Worm (Caenorhabditis elegans) whole organism, L2 larva: ENCODE data around the gene let-765.

Experiments used
- C34F6.9 ChIP-seq: fragments of 150-350 bp; optimal IDR thresholded peaks from 2 replicates; lab custom pipeline; 2014; ENCODE audit warnings: missing biosample characterization, missing genetic modification characterization
- F13H6.1 ChIP-seq: sonication (generic microtip); optimal IDR thresholded peaks from 2 replicates; lab custom pipeline; 2016; ENCODE audit warnings: missing genetic modification characterization, missing compliant biosample characterization
- R02D3.7 ChIP-seq: fragments of 150-350 bp; optimal IDR thresholded peaks from 2 replicates; lab custom pipeline; 2014; ENCODE audit warnings: missing biosample characterization, missing genetic modification characterization
- Y55F3AM.14 ChIP-seq: fragments of 200-800 bp; sonication (Bioruptor generic); optimal IDR thresholded peaks from 2 replicates; lab custom pipeline; 2018; ENCODE audit warnings: mild to moderate bottlenecking, missing genetic modification characterization, missing compliant biosample characterization
- ZK546.5 ChIP-seq: sonication (generic microtip); optimal IDR thresholded peaks from 2 replicates; lab custom pipeline; 2017; ENCODE audit warnings: missing biosample characterization, missing genetic modification characterization
- alr-1 ChIP-seq: fragments of 150-350 bp; optimal IDR thresholded peaks from 2 replicates; lab custom pipeline; 2014; ENCODE audit warnings: missing biosample characterization, missing genetic modification characterization
- ama-1 ChIP-seq: fragments of 150-350 bp; optimal IDR thresholded peaks from 2 replicates; lab custom pipeline; 2018; ENCODE audit warnings: inconsistent platforms
- blmp-1 ChIP-seq: sonication (generic microtip); optimal IDR thresholded peaks from 2 replicates; lab custom pipeline; 2017; ENCODE audit warnings: missing genetic modification characterization, mild to moderate bottlenecking, missing compliant biosample characterization, antibody characterized with exemption, moderate library complexity; ENCODE audit not compliant: insufficient read depth
- ceh-16 ChIP-seq: fragments of 150-350 bp; optimal IDR thresholded peaks from 2 replicates; lab custom pipeline; 2014; ENCODE audit warnings: missing biosample characterization, missing genetic modification characterization
- ceh-82 ChIP-seq: fragments of 150-350 bp; optimal IDR thresholded peaks from 2 replicates; lab custom pipeline; 2014; ENCODE audit warnings: missing biosample characterization, missing genetic modification characterization
- crh-2 ChIP-seq: sonication (generic microtip); optimal IDR thresholded peaks from 2 replicates; lab custom pipeline; 2017; ENCODE audit warnings: missing biosample characterization, missing genetic modification characterization
- dmd-4 ChIP-seq: sonication (generic microtip); optimal IDR thresholded peaks from 2 replicates; lab custom pipeline; 2017; ENCODE audit warnings: missing biosample characterization, missing genetic modification characterization
- egl-27 ChIP-seq: sonication (generic microtip); optimal IDR thresholded peaks from 3 replicates; lab custom pipeline; 2017; ENCODE audit warnings: missing biosample characterization, missing genetic modification reagents, missing genetic modification characterization
- elt-1 ChIP-seq: fragments of 150-350 bp; optimal IDR thresholded peaks from 2 replicates; lab custom pipeline; 2014; ENCODE audit warnings: missing biosample characterization, missing genetic modification characterization
- elt-3 ChIP-seq: sonication (generic microtip); optimal IDR thresholded peaks from 2 replicates; lab custom pipeline; 2017; ENCODE audit warnings: missing biosample characterization, missing genetic modification characterization
- gmeb-1 ChIP-seq: fragments of 150-350 bp; optimal IDR thresholded peaks from 2 replicates; lab custom pipeline; 2014; ENCODE audit warnings: missing biosample characterization, missing genetic modification characterization
- lin-11 ChIP-seq: fragments of 150-350 bp; sonication (generic microtip); optimal IDR thresholded peaks from 2 replicates; lab custom pipeline; 2014; ENCODE audit warnings: missing biosample characterization, missing genetic modification characterization, inconsistent platforms, mixed read lengths
- lin-13 ChIP-seq: fragments of 150-350 bp; optimal IDR thresholded peaks from 2 replicates; lab custom pipeline; 2014; ENCODE audit warnings: missing biosample characterization, missing genetic modification reagents, missing genetic modification characterization
- lin-39 ChIP-seq: fragments of 150-350 bp; optimal IDR thresholded peaks from 2 replicates; lab custom pipeline; 2014; ENCODE audit warnings: missing biosample characterization, missing genetic modification reagents, missing genetic modification characterization
- mab-5 ChIP-seq: fragments of 150-350 bp; optimal IDR thresholded peaks from 2 replicates; lab custom pipeline; 2014; ENCODE audit warnings: missing biosample characterization, missing genetic modification characterization
- mbf-1 ChIP-seq: sonication (generic microtip); optimal IDR thresholded peaks from 2 replicates; lab custom pipeline; 2017; ENCODE audit warnings: missing biosample characterization, missing genetic modification characterization
- mdl-1 ChIP-seq, 2 experiments: fragments of 150-350 bp in 1 of 2; sonication (generic microtip) in 1 of 2; optimal IDR thresholded peaks; 2 replicates each; lab custom pipeline; 2017; ENCODE audit warnings: missing biosample characterization in 2 of 2, missing genetic modification characterization in 2 of 2
- nhr-10 ChIP-seq: sonication (generic microtip); optimal IDR thresholded peaks from 2 replicates; lab custom pipeline; 2017; ENCODE audit warnings: missing biosample characterization, missing genetic modification characterization
- nhr-11 ChIP-seq: fragments of 150-350 bp; optimal IDR thresholded peaks from 2 replicates; lab custom pipeline; 2014; ENCODE audit warnings: missing biosample characterization, missing genetic modification characterization
- nhr-12 ChIP-seq: fragments of 150-350 bp; optimal IDR thresholded peaks from 2 replicates; lab custom pipeline; 2014; ENCODE audit warnings: missing biosample characterization, missing genetic modification characterization
- nhr-129 ChIP-seq: fragments of 150-350 bp; optimal IDR thresholded peaks from 2 replicates; lab custom pipeline; 2014; ENCODE audit warnings: missing biosample characterization, missing genetic modification characterization
- nhr-21 ChIP-seq: fragments of 150-350 bp; optimal IDR thresholded peaks from 2 replicates; lab custom pipeline; 2014; ENCODE audit warnings: missing biosample characterization, missing genetic modification characterization
- nhr-23 ChIP-seq: fragments of 150-350 bp; optimal IDR thresholded peaks from 2 replicates; lab custom pipeline; 2014; ENCODE audit warnings: missing biosample characterization, missing genetic modification reagents, missing genetic modification characterization
- nhr-237 ChIP-seq: fragments of 150-350 bp; optimal IDR thresholded peaks from 2 replicates; lab custom pipeline; 2014; ENCODE audit warnings: missing biosample characterization, missing genetic modification characterization
- nhr-25 ChIP-seq: fragments of 150-350 bp; sonication (generic microtip); optimal IDR thresholded peaks from 3 replicates; lab custom pipeline; 2014; ENCODE audit warnings: missing biosample characterization, missing genetic modification characterization
- nhr-6 ChIP-seq: fragments of 150-350 bp; optimal IDR thresholded peaks from 2 replicates; lab custom pipeline; 2014; ENCODE audit warnings: missing biosample characterization, missing genetic modification characterization
- nhr-77 ChIP-seq: fragments of 150-350 bp; optimal IDR thresholded peaks from 2 replicates; lab custom pipeline; 2014; ENCODE audit warnings: missing biosample characterization, missing genetic modification characterization
- peb-1 ChIP-seq: fragments of 150-350 bp; optimal IDR thresholded peaks from 2 replicates; lab custom pipeline; 2014; ENCODE audit warnings: missing biosample characterization, missing genetic modification characterization
- sem-4 ChIP-seq: fragments of 150-350 bp; optimal IDR thresholded peaks from 2 replicates; lab custom pipeline; 2014; ENCODE audit warnings: missing biosample characterization, missing genetic modification reagents, missing genetic modification characterization
- skn-1 ChIP-seq: sonication (generic microtip); optimal IDR thresholded peaks from 2 replicates; lab custom pipeline; 2017; ENCODE audit warnings: missing biosample characterization, missing genetic modification characterization
- sma-3 ChIP-seq: sonication (generic microtip); optimal IDR thresholded peaks from 2 replicates; lab custom pipeline; 2016; ENCODE audit warnings: missing genetic modification reagents, missing genetic modification characterization, missing compliant biosample characterization
- snpc-4 ChIP-seq: fragments of 150-350 bp; optimal IDR thresholded peaks from 2 replicates; lab custom pipeline; 2014; ENCODE audit warnings: missing biosample characterization, missing genetic modification characterization
- unc-39 ChIP-seq: fragments of 150-350 bp; optimal IDR thresholded peaks from 2 replicates; lab custom pipeline; 2014; ENCODE audit warnings: missing biosample characterization, missing genetic modification characterization
- unc-55 ChIP-seq: fragments of 150-350 bp; sonication (generic microtip); optimal IDR thresholded peaks from 3 replicates; lab custom pipeline; 2014; ENCODE audit warnings: missing biosample characterization, missing genetic modification reagents, missing genetic modification characterization
- zag-1 ChIP-seq: fragments of 150-350 bp; optimal IDR thresholded peaks from 2 replicates; lab custom pipeline; 2014; ENCODE audit warnings: missing biosample characterization, missing genetic modification characterization
- ztf-11 ChIP-seq: sonication (generic microtip); optimal IDR thresholded peaks from 2 replicates; lab custom pipeline; 2017; ENCODE audit warnings: missing biosample characterization, missing genetic modification characterization
- ztf-4 ChIP-seq: fragments of 150-350 bp; optimal IDR thresholded peaks from 2 replicates; lab custom pipeline; 2014; ENCODE audit warnings: missing biosample characterization, missing genetic modification characterization

The let-765 gene

ce11 chrIII:6608101-6608672 lies 7.2 kb upstream of the let-765 start, which contains the start of the genes mdh-2 and F20H11.4 (continued):
- TF ChIP-seq egl-27 (tag; lab: Kevin White, UChicago) (no peak), lin-13 (GFP tag; lab: Kevin White, UChicago) (peak; percentile 88), ztf-11 (tag; lab: Kevin White, UChicago) (no peak), nhr-23 (tag; lab: Kevin White, UChicago) (no peak), nhr-25 (tag; lab: Kevin White, UChicago) (peak; percentile 70), Y55F3AM.14 (no peak), gmeb-1 (tag; lab: Kevin White, UChicago) (peak; percentile 95), nhr-129 (tag; lab: Kevin White, UChicago) (peak; percentile 81), alr-1 (tag; lab: Kevin White, UChicago) (no peak), elt-3 (no peak), ceh-82 (tag; lab: Kevin White, UChicago) (peak; percentile 5), sem-4 (peak; percentile 49), blmp-1 (tag; lab: Kevin White, UChicago) (no peak), elt-1 (no peak), zag-1 (tag; lab: Kevin White, UChicago) (no peak), peb-1 (tag; lab: Kevin White, UChicago) (no peak), lin-39 (tag; lab: Kevin White, UChicago) (no peak)

ce11 chrIII:6607646-6608045 lies 6.7 kb upstream of the let-765 start:
- TF ChIP-seq elt-1, result no peak
- no peak for TF ChIP-seq egl-27 (tag; lab: Kevin White, UChicago)
- no peak for TF ChIP-seq nhr-77
- TF ChIP-seq unc-55 (GFP tag; lab: Kevin White, UChicago), result no peak
- TF ChIP-seq sma-3 (GFP tag; lab: Kevin White, UChicago), result no peak
- TF ChIP-seq lin-39 (tag; lab: Kevin White, UChicago), result no peak
- TF ChIP-seq nhr-11 (tag; lab: Kevin White, UChicago), result no peak
- TF ChIP-seq mab-5 (tag; lab: Kevin White, UChicago), result no peak
- TF ChIP-seq nhr-25 (tag; lab: Kevin White, UChicago), result no peak
- no peak for TF ChIP-seq skn-1 (tag; lab: Kevin White, UChicago)
- TF ChIP-seq Y55F3AM.14, result no peak
- no peak for TF ChIP-seq alr-1 (tag; lab: Kevin White, UChicago)

ce11 chrIII:6607067-6607466 lies 6.1 kb upstream of the let-765 start:
- no peak for TF ChIP-seq ZK546.5
- TF ChIP-seq ceh-16, result no peak
- TF ChIP-seq unc-39 (tag; lab: Kevin White, UChicago), result no peak
- TF ChIP-seq ceh-82 (tag; lab: Kevin White, UChicago), result no peak
- TF ChIP-seq elt-3, result no peak
- TF ChIP-seq Y55F3AM.14, result no peak
- TF ChIP-seq nhr-6 (tag; lab: Kevin White, UChicago), result no peak
- TF ChIP-seq nhr-77, result no peak
- TF ChIP-seq zag-1 (tag; lab: Kevin White, UChicago), result no peak
- no peak for TF ChIP-seq dmd-4
- TF ChIP-seq mab-5 (tag; lab: Kevin White, UChicago), result no peak
- TF ChIP-seq unc-55 (GFP tag; lab: Kevin White, UChicago), result no peak
- no peak for TF ChIP-seq egl-27 (tag; lab: Kevin White, UChicago)
- no peak for TF ChIP-seq R02D3.7 (tag; lab: Kevin White, UChicago)
- no peak for TF ChIP-seq lin-11 (tag; lab: Kevin White, UChicago)
- TF ChIP-seq nhr-21 (tag; lab: Kevin White, UChicago), result no peak

ce11 chrIII:6606641-6607040 lies 5.7 kb upstream of the let-765 start:
- TF ChIP-seq nhr-6 (tag; lab: Kevin White, UChicago) (no peak), mbf-1 (no peak), crh-2 (no peak), skn-1 (tag; lab: Kevin White, UChicago) (no peak)
- TF ChIP-seq, all 48 proteins: peak for 0

ce11 chrIII:6606022-6606467 lies 5.1 kb upstream of the let-765 start:
- peak; percentile 92 for TF ChIP-seq ztf-4 (tag; lab: Kevin White, UChicago)
- TF ChIP-seq nhr-10, result no peak
- TF ChIP-seq ZK546.5, result no peak
- peak; percentile 77 for TF ChIP-seq snpc-4 (tag; lab: Kevin White, UChicago)
- peak; percentile 73 for TF ChIP-seq ama-1
- peak; percentile 52 for TF ChIP-seq nhr-25 (tag; lab: Kevin White, UChicago)
- peak; percentile 88 for TF ChIP-seq nhr-129 (tag; lab: Kevin White, UChicago)
- peak; percentile 58 for TF ChIP-seq nhr-21 (tag; lab: Kevin White, UChicago)
- TF ChIP-seq blmp-1 (tag; lab: Kevin White, UChicago), result peak; percentile 54
- peak; percentile 86 for TF ChIP-seq C34F6.9 (tag; lab: Kevin White, UChicago)
- no peak for TF ChIP-seq nhr-11 (tag; lab: Kevin White, UChicago)
- no peak for TF ChIP-seq nhr-237
- TF ChIP-seq peb-1 (tag; lab: Kevin White, UChicago), result no peak
- no peak for TF ChIP-seq nhr-77
- no peak for TF ChIP-seq dmd-4
- TF ChIP-seq F13H6.1 (tag; lab: Kevin White, UChicago), result peak; percentile 73
- TF ChIP-seq sem-4, result peak; percentile 58
- TF ChIP-seq lin-11 (tag; lab: Kevin White, UChicago), result peak; percentile 4
- TF ChIP-seq mbf-1, result no peak
- peak; percentile 78 to 85 for TF ChIP-seq mdl-1 (tag; optimal IDR thresholded peaks at IDR 0.05; lab: Kevin White, UChicago)
- TF ChIP-seq unc-39 (tag; lab: Kevin White, UChicago), result no peak
- TF ChIP-seq ztf-11 (tag; lab: Kevin White, UChicago), result no peak
- TF ChIP-seq zag-1 (tag; lab: Kevin White, UChicago), result peak; percentile 75
- TF ChIP-seq nhr-12, result no peak
- TF ChIP-seq mab-5 (tag; lab: Kevin White, UChicago), result peak; percentile 63
